Fruit fly (Drosophila melanogaster) whole organism, embryonic: ENCODE measurements around the gene PEK.

Experiments
- Antp ChIP-seq: fragments of 200-800 bp; sonication (Bioruptor generic); optimal IDR thresholded peaks from 3 replicates; lab custom pipeline; 2016; ENCODE audit warnings: missing biosample characterization, missing genetic modification characterization
- Bgb ChIP-seq: fragments of 200-800 bp; sonication (Bioruptor generic); IDR thresholded peaks from 2 replicates; pipeline ENCODE4 v1.3.6; 2022; ENCODE audit warnings: missing biosample characterization, missing genetic modification characterization; ENCODE audit not compliant: partially characterized antibody
- BtbVII ChIP-seq: fragments of 200-800 bp; sonication (Bioruptor generic); optimal IDR thresholded peaks from 3 replicates; lab custom pipeline; 2017; ENCODE audit warnings: missing biosample characterization, mild to moderate bottlenecking, missing genetic modification characterization
- CG10565 ChIP-seq: fragments of 200-800 bp; sonication (Bioruptor generic); optimal IDR thresholded peaks from 3 replicates; lab custom pipeline; 2016; ENCODE audit warnings: missing biosample characterization, mild to moderate bottlenecking, missing genetic modification characterization
- CG11398 ChIP-seq: fragments of 200-800 bp; sonication (Bioruptor generic); optimal IDR thresholded peaks from 2 replicates; lab custom pipeline; 2016; ENCODE audit warnings: missing biosample characterization, missing genetic modification characterization
- CG11504 ChIP-seq: fragments of 200-800 bp; sonication (Bioruptor generic); optimal IDR thresholded peaks from 3 replicates; lab custom pipeline; 2019; ENCODE audit warnings: missing biosample characterization, mild to moderate bottlenecking, missing genetic modification characterization, moderate library complexity
- CG12104 ChIP-seq: fragments of 200-800 bp; sonication (Bioruptor generic); optimal IDR thresholded peaks from 3 replicates; lab custom pipeline; 2016; ENCODE audit warnings: missing biosample characterization, missing genetic modification characterization
- CG14014 ChIP-seq: fragments of 200-800 bp; sonication (Bioruptor generic); IDR thresholded peaks from 2 replicates; pipeline ENCODE4 v1.3.6; 2022; ENCODE audit warnings: missing biosample characterization, missing genetic modification characterization
- CG14667 ChIP-seq: fragments of 200-800 bp; sonication (Bioruptor generic); IDR thresholded peaks from 2 replicates; pipeline ENCODE4 v1.3.6; 2022; ENCODE audit warnings: missing biosample characterization, missing genetic modification characterization
- CG32532 ChIP-seq: fragments of 200-800 bp; sonication (Bioruptor generic); IDR thresholded peaks from 2 replicates; pipeline ENCODE4 v1.3.6; 2022; ENCODE audit warnings: missing biosample characterization, missing genetic modification characterization
- CG32772 ChIP-seq: fragments of 200-800 bp; sonication (Bioruptor generic); IDR thresholded peaks from 2 replicates; pipeline ENCODE4 v1.3.6; 2022; ENCODE audit warnings: missing biosample characterization, missing genetic modification characterization
- CG3838 ChIP-seq: fragments of 200-800 bp; sonication (Bioruptor generic); optimal IDR thresholded peaks from 3 replicates; lab custom pipeline; 2016; ENCODE audit warnings: missing biosample characterization, missing genetic modification characterization
- CG4424 ChIP-seq: fragments of 200-800 bp; sonication (Bioruptor generic); optimal IDR thresholded peaks from 3 replicates; lab custom pipeline; 2016; ENCODE audit warnings: missing biosample characterization, missing genetic modification characterization
- CG7786 ChIP-seq: fragments of 200-800 bp; sonication (Bioruptor generic); optimal IDR thresholded peaks from 2 replicates; lab custom pipeline; 2016; ENCODE audit warnings: missing biosample characterization, missing genetic modification characterization
- CG8281 ChIP-seq: fragments of 200-800 bp; sonication (Bioruptor generic); optimal IDR thresholded peaks from 2 replicates; lab custom pipeline; 2018; ENCODE audit warnings: missing biosample characterization, mild to moderate bottlenecking, missing genetic modification characterization, moderate library complexity
- Camta ChIP-seq: fragments of 200-800 bp; sonication (Bioruptor generic); optimal IDR thresholded peaks from 2 replicates; lab custom pipeline; 2016; ENCODE audit warnings: missing biosample characterization, missing genetic modification characterization
- D19B ChIP-seq: fragments of 200-800 bp; sonication (Bioruptor generic); optimal IDR thresholded peaks from 2 replicates; lab custom pipeline; 2017; ENCODE audit warnings: missing biosample characterization, mild to moderate bottlenecking, missing genetic modification characterization
- Dip3 ChIP-seq: fragments of 200-800 bp; sonication (Bioruptor generic); optimal IDR thresholded peaks from 3 replicates; lab custom pipeline; 2016; ENCODE audit warnings: missing biosample characterization, missing genetic modification characterization
- Doc2 ChIP-seq: fragments of 200-800 bp; sonication (Bioruptor generic); IDR thresholded peaks from 2 replicates; pipeline ENCODE4 v1.3.6; 2022; ENCODE audit warnings: missing biosample characterization, missing genetic modification characterization
- Ets65A ChIP-seq: fragments of 200-800 bp; sonication (Bioruptor generic); peaks from one replicate; lab custom pipeline; 2016; ENCODE audit warnings: missing biosample characterization, missing genetic modification characterization
- Ets97D ChIP-seq: fragments of 200-800 bp; sonication (Bioruptor generic); optimal IDR thresholded peaks from 3 replicates; lab custom pipeline; 2016; ENCODE audit warnings: missing biosample characterization, missing genetic modification characterization
- HLH54F ChIP-seq: fragments of 200-800 bp; sonication (Bioruptor generic); optimal IDR thresholded peaks from 3 replicates; lab custom pipeline; 2016; ENCODE audit warnings: missing biosample characterization, missing genetic modification characterization
- Hr39 ChIP-seq: fragments of >200 bp; optimal IDR thresholded peaks from 2 replicates; lab custom pipeline; 2017
- Hr78 ChIP-seq, 2 experiments: fragments of 200-800 bp in 1 of 2; fragments of >200 bp in 1 of 2; sonication (Bioruptor generic) in 1 of 2; optimal IDR thresholded peaks; 2 replicates each; lab custom pipeline; 2017 to 2019; ENCODE audit warnings: missing biosample characterization in 2 of 2, missing genetic modification characterization in 2 of 2, mild to moderate bottlenecking in 1 of 2, moderate library complexity in 1 of 2
- Mad ChIP-seq: fragments of 200-800 bp; sonication (Bioruptor generic); optimal IDR thresholded peaks from 2 replicates; lab custom pipeline; 2016; ENCODE audit warnings: missing biosample characterization, missing genetic modification characterization
- Rfx ChIP-seq: fragments of 200-800 bp; sonication (Bioruptor generic); IDR thresholded peaks from 2 replicates; pipeline ENCODE4 v1.3.6; 2022; ENCODE audit warnings: missing biosample characterization, missing genetic modification characterization
- Rx ChIP-seq: fragments of 200-800 bp; sonication (Bioruptor generic); IDR thresholded peaks from 2 replicates; pipeline ENCODE4 v1.3.6; 2022; ENCODE audit warnings: missing biosample characterization, missing genetic modification characterization
- Six4 ChIP-seq: fragments of 200-800 bp; sonication (Bioruptor generic); optimal IDR thresholded peaks from 2 replicates; lab custom pipeline; 2016; ENCODE audit warnings: missing biosample characterization, missing genetic modification characterization
- Tbp ChIP-seq: fragments of >200 bp; optimal IDR thresholded peaks from 2 replicates; lab custom pipeline; 2018; ENCODE audit warnings: missing biosample characterization, missing genetic modification characterization
- amos ChIP-seq: fragments of 200-800 bp; sonication (Bioruptor generic); IDR thresholded peaks from 2 replicates; pipeline ENCODE4 v1.3.6; 2022; ENCODE audit warnings: missing biosample characterization, missing genetic modification characterization; ENCODE audit not compliant: partially characterized antibody
- bowl ChIP-seq: fragments of 200-800 bp; sonication (Bioruptor generic); IDR thresholded peaks from 2 replicates; pipeline ENCODE4 v1.3.6; 2022; ENCODE audit warnings: missing biosample characterization, missing genetic modification characterization
- cg ChIP-seq: fragments of 200-800 bp; sonication (Bioruptor generic); optimal IDR thresholded peaks from 3 replicates; lab custom pipeline; 2019; ENCODE audit warnings: missing biosample characterization, mild to moderate bottlenecking, missing genetic modification characterization, moderate library complexity
- chif ChIP-seq, 2 experiments: fragments of 200-800 bp; sonication (Bioruptor generic); optimal IDR thresholded peaks; 3 replicates each; lab custom pipeline; 2016; ENCODE audit warnings: missing biosample characterization in 2 of 2, missing genetic modification characterization in 2 of 2
- dmrt11E ChIP-seq: fragments of 200-800 bp; sonication (Bioruptor generic); optimal IDR thresholded peaks from 3 replicates; lab custom pipeline; 2018; ENCODE audit warnings: missing biosample characterization, mild to moderate bottlenecking, missing genetic modification characterization, moderate library complexity
- dysf ChIP-seq: fragments of 200-800 bp; sonication (Bioruptor generic); IDR thresholded peaks from 3 replicates; pipeline ENCODE4 v1.3.6; 2022; ENCODE audit warnings: missing biosample characterization, missing genetic modification characterization
- fd3F ChIP-seq: fragments of 200-800 bp; sonication (Bioruptor generic); optimal IDR thresholded peaks from 2 replicates; lab custom pipeline; 2018; ENCODE audit warnings: missing biosample characterization, mild to moderate bottlenecking, missing genetic modification characterization, moderate library complexity
- fru ChIP-seq: fragments of >200 bp; optimal IDR thresholded peaks from 2 replicates; lab custom pipeline; 2017
- hb ChIP-seq: fragments of 200-800 bp; sonication (Bioruptor generic); IDR thresholded peaks from 3 replicates; pipeline ENCODE4 v1.3.6; 2022; ENCODE audit warnings: missing biosample characterization, missing genetic modification characterization; ENCODE audit not compliant: partially characterized antibody
- hth ChIP-seq: fragments of >200 bp; optimal IDR thresholded peaks from 2 replicates; lab custom pipeline; 2017; ENCODE audit warnings: inconsistent platforms
- kni ChIP-seq: fragments of 200-800 bp; sonication (Bioruptor generic); optimal IDR thresholded peaks from 3 replicates; lab custom pipeline; 2017; ENCODE audit warnings: mild to moderate bottlenecking, missing biosample characterization, missing genetic modification reagents, missing genetic modification characterization
- otp ChIP-seq: fragments of 200-800 bp; sonication (Bioruptor generic); IDR thresholded peaks from 3 replicates; pipeline ENCODE4, ENCODE4 v1.3.6; 2022; ENCODE audit warnings: missing biosample characterization, missing genetic modification characterization
- phol ChIP-seq: fragments of 200-800 bp; sonication (Bioruptor generic); optimal IDR thresholded peaks from 3 replicates; lab custom pipeline; 2018; ENCODE audit warnings: missing biosample characterization, mild to moderate bottlenecking, missing genetic modification characterization, moderate library complexity
- sd ChIP-seq: fragments of 200-800 bp; sonication (Bioruptor generic); optimal IDR thresholded peaks from 3 replicates; lab custom pipeline; 2018; ENCODE audit warnings: missing biosample characterization, mild to moderate bottlenecking, missing genetic modification characterization, moderate library complexity
- sens-2 ChIP-seq: fragments of 200-800 bp; sonication (Bioruptor generic); IDR thresholded peaks from 2 replicates; pipeline ENCODE4 v1.3.6; 2022; ENCODE audit warnings: missing biosample characterization, missing genetic modification characterization
- sim ChIP-seq: fragments of 200-800 bp; sonication (Bioruptor generic); IDR thresholded peaks from 2 replicates; pipeline ENCODE4 v1.3.6; 2022; ENCODE audit warnings: missing biosample characterization, missing genetic modification characterization
- slbo ChIP-seq: fragments of 200-800 bp; sonication (Bioruptor generic); IDR thresholded peaks from 2 replicates; pipeline ENCODE4 v1.3.6; 2022; ENCODE audit warnings: missing biosample characterization, missing genetic modification characterization
- sr ChIP-seq: fragments of 200-800 bp; sonication (Bioruptor generic); IDR thresholded peaks from 3 replicates; pipeline ENCODE4 v1.3.6; 2022; ENCODE audit warnings: missing biosample characterization, missing genetic modification characterization
- tgo ChIP-seq: fragments of 200-800 bp; sonication (Bioruptor generic); IDR thresholded peaks from 3 replicates; pipeline ENCODE4 v1.3.6; 2022; ENCODE audit warnings: missing biosample characterization, missing genetic modification characterization

PEK gene

DNA sequence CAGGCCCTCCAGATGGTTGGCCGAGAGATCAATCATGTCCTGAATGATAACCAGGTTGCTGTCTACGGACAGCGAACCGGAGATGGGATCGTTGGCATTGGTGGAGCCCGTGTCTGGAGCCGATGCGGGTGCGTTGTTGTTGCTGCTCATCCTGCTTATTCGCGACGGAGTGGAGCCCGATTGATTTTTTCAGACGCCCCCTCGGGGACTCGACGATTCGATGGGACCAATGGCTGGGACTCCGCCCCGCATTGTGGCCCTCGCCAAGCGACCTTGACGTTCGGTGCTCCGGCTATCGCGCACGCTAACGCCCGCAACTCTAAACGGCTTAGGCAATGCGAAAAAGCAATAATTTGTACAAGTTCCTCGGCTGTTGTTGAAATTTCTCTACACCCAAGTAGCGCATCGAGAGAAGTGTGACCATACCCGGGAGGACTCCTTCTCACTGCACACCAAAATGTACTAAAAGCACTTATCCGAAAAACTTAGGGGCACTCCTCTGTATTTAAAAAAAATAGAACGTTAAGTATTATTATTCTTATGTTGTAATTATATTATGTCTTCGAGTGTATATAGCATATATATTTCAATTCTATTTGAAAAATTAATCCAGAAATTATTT, 19.0 kb upstream of the PEK start, which contains the start of gene ksr (continued):
- TF ChIP-seq phol: peak; percentile 43

DNA sequence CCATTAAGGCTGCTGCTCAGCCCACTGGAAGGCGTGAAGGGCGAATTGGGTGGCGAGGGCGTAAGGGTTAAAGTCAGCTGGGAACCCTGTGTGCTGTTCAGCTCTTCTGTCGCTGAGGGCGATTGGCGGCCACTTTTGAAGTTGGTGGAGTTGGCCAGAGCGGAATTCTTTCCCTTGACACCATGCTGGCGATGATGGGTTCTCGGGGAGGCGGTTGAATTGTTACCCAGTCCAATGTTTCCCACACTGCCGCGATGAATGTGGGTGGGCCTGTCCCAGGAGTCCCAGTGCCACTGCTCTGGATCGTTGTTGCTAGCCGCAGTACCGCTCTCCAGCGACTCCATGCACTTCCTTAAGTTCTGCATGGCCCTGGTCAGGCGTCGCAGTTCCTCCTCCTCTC, 18.2 kb upstream of the PEK start:
- TF ChIP-seq Ets65A (GFP tag; lab: Kevin White, UChicago) (peak; percentile 82), Dip3 (GFP tag; lab: Kevin White, UChicago) (no peak)
- TF ChIP-seq, all 482 proteins: peak for 1

DNA sequence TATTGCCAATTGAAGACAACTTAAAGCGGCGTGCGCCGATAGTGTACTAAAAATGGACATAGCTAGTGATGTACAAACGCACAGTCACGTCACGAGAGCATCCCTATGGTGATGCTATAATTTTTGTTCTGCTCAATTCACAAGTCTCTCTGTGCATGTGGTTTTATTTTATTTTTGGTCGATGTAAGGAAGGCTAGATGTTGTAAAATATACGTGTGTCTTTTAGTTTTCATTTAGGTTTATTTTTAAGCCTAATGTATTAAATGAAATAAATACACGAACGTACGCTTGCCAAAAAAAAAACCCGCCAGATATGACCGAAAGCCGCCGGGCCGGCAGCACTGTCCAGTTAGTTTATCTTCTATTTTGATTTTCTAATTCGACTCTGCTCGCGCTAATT, 10.0 kb upstream of the PEK start, which contains the start of the genes CG45100, HDAC3 and Hcs:
Gene CG45100, minus strand, starts transcription at position 50 of the 400 bp plus-strand sequence.
Gene HDAC3, minus strand, starts transcription at position 50 of the 400 bp plus-strand sequence.
Gene Hcs, plus strand, starts transcription at position 349 of the 400 bp plus-strand sequence.
- TF ChIP-seq BtbVII (GFP tag; lab: Kevin White, UChicago) (no peak), CG8281 (no peak), CG4424 (GFP tag; lab: Kevin White, UChicago) (peak; percentile 26), Six4 (GFP tag; lab: Kevin White, UChicago) (no peak), dysf (GFP tag; lab: Robert Waterston, UW) (no peak; the same call in 2 of the 3 replicates), D19B (GFP tag; lab: Kevin White, UChicago) (no peak), CG7786 (peak; percentile 69), Hr39 (lab: Kevin White, UChicago) (no peak), CG12104 (peak; percentile 2), chif (GFP tag; optimal IDR thresholded peaks at IDR 0.05; lab: Kevin White, UChicago) (peak in 1 of 2 experiments; percentile 34), Ets97D (GFP tag; lab: Kevin White, UChicago) (peak; percentile 46), Mad (GFP tag; lab: Kevin White, UChicago) (peak; percentile 50), sd (tag; lab: Kevin White, UChicago) (no peak), Tbp (GFP tag; lab: Kevin White, UChicago) (peak; percentile 52), CG14667 (GFP tag; lab: Robert Waterston, UW) (no peak), Doc2 (GFP tag; lab: Robert Waterston, UW) (no peak), Camta (GFP tag; lab: Kevin White, UChicago) (peak; percentile 43), Rfx (peak; percentile 68), dmrt11E (tag; lab: Kevin White, UChicago) (no peak), CG32532 (peak; percentile 67), sim (GFP tag; lab: Robert Waterston, UW) (no peak), hb (GFP tag; lab: Robert Waterston, UW) (peak; percentile 87), CG10565 (GFP tag; lab: Kevin White, UChicago) (no peak), cg (GFP tag; lab: Kevin White, UChicago) (no peak), Hr78 (GFP tag; optimal IDR thresholded peaks at IDR 0.05; lab: Kevin White, UChicago) (no peak), fd3F (GFP tag; lab: Kevin White, UChicago) (no peak), sr (GFP tag; lab: Robert Waterston, UW) (no peak), CG11398 (GFP tag; lab: Kevin White, UChicago) (no peak), CG11504 (tag; lab: Kevin White, UChicago) (no peak), sens-2 (GFP tag; lab: Robert Waterston, UW) (no peak), CG32772 (GFP tag; lab: Robert Waterston, UW) (0 out of 2 replicates have a peak, but pooled peaks have one; percentile 19), slbo (GFP tag; lab: Robert Waterston, UW) (peak; percentile 78), Antp (GFP tag; lab: Kevin White, UChicago) (peak; percentile 46), Bgb (GFP tag; lab: Robert Waterston, UW) (peak; percentile 87), HLH54F (peak; percentile 56), tgo (peak; percentile 20; the same call in 1 of the 3 replicates), hth (no peak), otp (no peak), fru (no peak), Rx (GFP tag; lab: Robert Waterston, UW) (no peak), CG3838 (no peak), CG14014 (GFP tag; lab: Robert Waterston, UW) (no peak), bowl (GFP tag; lab: Robert Waterston, UW) (no peak), amos (GFP tag; lab: Robert Waterston, UW) (peak; percentile 86), kni (GFP tag; lab: Kevin White, UChicago) (no peak)
